Worm (Caenorhabditis elegans): ENCODE measurements around the gene nhr-164.

nhr-164 gene

DNA sequence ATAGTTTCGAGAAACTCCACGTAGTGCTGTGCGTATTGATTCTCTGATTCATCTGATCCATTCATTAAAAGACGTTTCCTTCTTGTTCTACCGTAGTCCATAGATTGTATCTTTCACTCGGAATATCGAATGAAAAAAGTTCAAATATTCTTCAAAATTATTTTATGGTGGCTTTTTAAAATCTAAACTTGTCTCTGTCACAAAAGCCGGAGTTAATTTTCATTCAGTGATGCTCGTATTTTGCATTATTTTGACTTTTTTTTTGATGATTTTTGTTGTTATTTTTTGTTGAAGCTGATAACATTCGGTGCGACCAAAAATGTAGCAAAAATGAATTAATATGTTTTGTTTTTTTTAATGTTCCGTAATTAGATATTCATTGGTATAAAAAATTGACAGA, at the start of gene nhr-164:
TSS of gene nhr-164 (minus strand) at position 101 of the 400 bp plus-strand sequence.
- no peak for TF ChIP-seq unc-55 (GFP tag; optimal IDR thresholded peaks at IDR 0.05)
- no peak for TF ChIP-seq che-1 (tag; optimal IDR thresholded peaks at IDR 0.05)
- TF ChIP-seq ceh-34 (tag; optimal IDR thresholded peaks at IDR 0.05) = no peak
- TF ChIP-seq pros-1 (tag; optimal IDR thresholded peaks at IDR 0.05) = no peak
- TF ChIP-seq ceh-31 (tag; optimal IDR thresholded peaks at IDR 0.05) = no peak
- TF ChIP-seq nhr-232 (tag; optimal IDR thresholded peaks at IDR 0.05) = no peak
- no peak for TF ChIP-seq odd-2 (tag; optimal IDR thresholded peaks at IDR 0.05)

DNA sequence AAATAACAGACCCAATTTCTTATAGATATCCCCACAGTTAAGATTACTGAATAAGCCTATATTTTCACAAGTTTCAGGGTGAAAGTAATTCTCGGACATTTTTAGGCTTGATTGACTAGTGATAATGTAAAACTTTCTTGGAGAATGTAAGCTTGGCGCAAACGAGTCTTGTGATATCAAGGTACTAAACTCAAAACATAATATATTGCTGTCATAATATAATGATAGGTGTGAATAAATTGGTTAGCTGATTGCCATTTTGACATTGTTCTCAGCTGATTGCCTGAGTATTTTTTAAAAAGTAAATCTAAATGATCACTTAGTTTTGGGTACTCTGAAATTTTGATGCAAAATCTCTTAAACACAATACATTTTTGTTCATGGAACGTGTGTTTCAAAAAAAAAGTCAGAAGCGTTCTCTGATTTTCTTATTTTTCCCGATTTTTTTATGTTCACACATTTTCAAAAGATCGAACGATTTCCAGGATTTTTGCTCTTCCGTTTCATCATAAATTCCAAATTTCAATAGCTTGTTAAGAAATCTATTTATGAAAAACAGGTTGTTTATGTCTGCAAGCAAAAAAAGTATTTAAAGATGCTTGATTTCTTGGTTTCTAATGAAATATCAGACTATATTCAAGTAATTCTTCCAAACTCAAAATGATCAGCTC, 45.9 kb upstream of the nhr-164 start, which contains the start of the genes srw-19 and srx-51:
TSS of gene srw-19 (minus strand) at position 101 of the 671 bp plus-strand sequence.
TSS of gene srx-51 (plus strand) at position 621 of the 671 bp plus-strand sequence.
- TF ChIP-seq unc-42 (tag; optimal IDR thresholded peaks at IDR 0.05) (no peak), zip-5 (tag; optimal IDR thresholded peaks at IDR 0.05) (no peak), lin-11 (tag; optimal IDR thresholded peaks at IDR 0.05) (no peak), dmd-4 (tag; optimal IDR thresholded peaks at IDR 0.05; ENCODE audit: borderline replicate concordance) (no peak), hlh-15 (tag; optimal IDR thresholded peaks at IDR 0.05) (no peak), pros-1 (tag; optimal IDR thresholded peaks at IDR 0.05) (no peak), hlh-6 (tag; optimal IDR thresholded peaks at IDR 0.05) (no peak), tbx-7 (tag; optimal IDR thresholded peaks at IDR 0.05) (no peak), rnt-1 (tag; optimal IDR thresholded peaks at IDR 0.05) (no peak), K02D7.2 (tag; optimal IDR thresholded peaks at IDR 0.05) (no peak), pag-3 (tag; optimal IDR thresholded peaks at IDR 0.05; ENCODE audit: borderline replicate concordance) (no peak), Y22D7AL.16 (tag; optimal IDR thresholded peaks at IDR 0.05) (no peak), hlh-30 (tag; optimal IDR thresholded peaks at IDR 0.05; ENCODE audit: insufficient read depth) (no peak), ceh-14 (tag; optimal IDR thresholded peaks at IDR 0.05) (no peak), ahr-1 (tag; optimal IDR thresholded peaks at IDR 0.05) (no peak), ceh-19 (GFP tag; optimal IDR thresholded peaks at IDR 0.05) (no peak), hlh-13 (GFP tag; optimal IDR thresholded peaks at IDR 0.05) (no peak), madf-2 (tag; optimal IDR thresholded peaks at IDR 0.05) (no peak)

- TF ChIP-seq ets-4 (tag; optimal IDR thresholded peaks at IDR 0.05) (no peak), ztf-16 (tag; optimal IDR thresholded peaks at IDR 0.05) (no peak), mec-3 (tag; optimal IDR thresholded peaks at IDR 0.05; ENCODE audit: borderline replicate concordance) (no peak), fkh-10 (GFP tag; optimal IDR thresholded peaks at IDR 0.05) (no peak), dmd-4 (tag; optimal IDR thresholded peaks at IDR 0.05; ENCODE audit: borderline replicate concordance) (no peak), elt-4 (tag; optimal IDR thresholded peaks at IDR 0.05) (no peak), tbx-2 (tag; optimal IDR thresholded peaks at IDR 0.05) (no peak), ref-2 (tag; optimal IDR thresholded peaks at IDR 0.05) (no peak), hlh-30 (tag; optimal IDR thresholded peaks at IDR 0.05; ENCODE audit: insufficient read depth) (no peak), odd-2 (tag; optimal IDR thresholded peaks at IDR 0.05) (no peak), hlh-15 (tag; optimal IDR thresholded peaks at IDR 0.05) (no peak), Y22D7AL.16 (tag; optimal IDR thresholded peaks at IDR 0.05) (no peak), ceh-48 (tag; optimal IDR thresholded peaks at IDR 0.05) (no peak), hlh-6 (tag; optimal IDR thresholded peaks at IDR 0.05) (no peak), npax-4 (tag; optimal IDR thresholded peaks at IDR 0.05) (no peak), unc-42 (tag; optimal IDR thresholded peaks at IDR 0.05) (no peak), nfya-1 (tag; optimal IDR thresholded peaks at IDR 0.05) (no peak), che-1 (tag; optimal IDR thresholded peaks at IDR 0.05) (no peak)
Measured at ce11 chrV:15276915-15277314, 41.4 kb upstream of the nhr-164 start, which contains the start of gene srw-17. TSS of gene srw-17 (minus strand) at chrV:15277015.

DNA sequence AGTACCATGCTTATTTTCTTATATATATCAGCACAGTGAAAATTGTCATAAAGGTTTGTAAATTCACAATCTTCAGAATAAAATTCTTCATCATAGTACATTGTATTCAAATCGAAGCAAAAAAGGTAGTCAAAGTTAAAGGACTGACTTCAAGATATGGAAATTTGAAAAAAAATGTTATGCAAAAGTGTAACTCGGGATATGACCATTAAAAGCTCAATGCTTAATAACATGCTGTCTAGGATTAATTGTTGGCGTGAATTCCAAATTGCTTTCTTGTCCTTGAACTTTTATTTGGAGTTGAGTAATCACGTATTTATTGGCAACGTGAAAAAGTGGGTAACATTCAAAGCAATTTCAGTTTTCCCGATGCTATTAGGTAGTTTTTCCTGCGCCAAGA, 39.2 kb upstream of the nhr-164 start, which contains the start of gene srw-16:
TSS of gene srw-16 (minus strand) at position 101 of the 400 bp plus-strand sequence.
- TF ChIP-seq ceh-48 (tag; optimal IDR thresholded peaks at IDR 0.05) (no peak), Y22D7AL.16 (tag; optimal IDR thresholded peaks at IDR 0.05) (no peak), rnt-1 (tag; optimal IDR thresholded peaks at IDR 0.05) (no peak), fax-1 (tag; optimal IDR thresholded peaks at IDR 0.05) (no peak), T23F11.4 (GFP tag; optimal IDR thresholded peaks at IDR 0.05) (no peak), nhr-232 (tag; optimal IDR thresholded peaks at IDR 0.05) (no peak), zip-5 (tag; optimal IDR thresholded peaks at IDR 0.05) (no peak), che-1 (tag; optimal IDR thresholded peaks at IDR 0.05) (no peak), ceh-18 (tag; optimal IDR thresholded peaks at IDR 0.05) (no peak), unc-55 (GFP tag; optimal IDR thresholded peaks at IDR 0.05) (no peak), elt-4 (tag; optimal IDR thresholded peaks at IDR 0.05) (no peak), gmeb-2 (tag; optimal IDR thresholded peaks at IDR 0.05) (no peak), ceh-14 (tag; optimal IDR thresholded peaks at IDR 0.05) (no peak), tbx-2 (tag; optimal IDR thresholded peaks at IDR 0.05) (no peak)

Measured in whole organism, late embryonic.